Worm (Caenorhabditis elegans) whole organism, mixed stage, embryonic: ENCODE measurements around the gene R13A1.5.

ENCODE experiments used
- M03D4.4 ChIP-seq: sonication (generic microtip); optimal IDR thresholded peaks from 2 replicates; lab custom pipeline; 2017; ENCODE audit warnings: mild to moderate bottlenecking, missing genetic modification characterization, missing compliant biosample characterization
- bed-3 ChIP-seq: fragments of 200-800 bp; sonication (Bioruptor generic); optimal IDR thresholded peaks from 3 replicates; lab custom pipeline; 2018; ENCODE audit warnings: mild to moderate bottlenecking, missing genetic modification characterization, moderate library complexity, missing compliant biosample characterization
- ceh-39 ChIP-seq: fragments of 150-350 bp; optimal IDR thresholded peaks from 2 replicates; lab custom pipeline; 2014; ENCODE audit warnings: missing biosample characterization, missing genetic modification characterization
- ceh-43 ChIP-seq: fragments of 200-800 bp; sonication (Bioruptor generic); optimal IDR thresholded peaks from 2 replicates; lab custom pipeline; 2018; ENCODE audit warnings: mild to moderate bottlenecking, missing genetic modification characterization, moderate library complexity, missing compliant biosample characterization
- ceh-83 ChIP-seq: fragments of 200-800 bp; sonication (Bioruptor generic); optimal IDR thresholded peaks from 2 replicates; lab custom pipeline; 2018; ENCODE audit warnings: mild to moderate bottlenecking, missing genetic modification characterization, missing compliant biosample characterization
- cnd-1 ChIP-seq: fragments of 200-800 bp; sonication (Bioruptor generic); optimal IDR thresholded peaks from 2 replicates; lab custom pipeline; 2018; ENCODE audit warnings: mild to moderate bottlenecking, missing genetic modification characterization, missing compliant biosample characterization
- drap-1 ChIP-seq: fragments of 200-800 bp; sonication (Bioruptor generic); optimal IDR thresholded peaks from 3 replicates; lab custom pipeline; 2018; ENCODE audit warnings: mild to moderate bottlenecking, missing genetic modification characterization, missing compliant biosample characterization
- elt-1 ChIP-seq: sonication (generic microtip); optimal IDR thresholded peaks from 2 replicates; lab custom pipeline; 2017; ENCODE audit warnings: missing genetic modification characterization, mild to moderate bottlenecking, missing compliant biosample characterization, antibody characterized with exemption, moderate library complexity, borderline replicate concordance; ENCODE audit not compliant: insufficient read depth
- elt-3 ChIP-seq: fragments of 150-350 bp; optimal IDR thresholded peaks from 2 replicates; lab custom pipeline; 2014; ENCODE audit warnings: missing biosample characterization, missing genetic modification characterization
- flh-1 ChIP-seq: fragments of 200-800 bp; sonication (Bioruptor generic); optimal IDR thresholded peaks from 2 replicates; lab custom pipeline; 2018; ENCODE audit warnings: mild to moderate bottlenecking, missing genetic modification characterization, moderate library complexity, missing compliant biosample characterization
- ham-2 ChIP-seq: fragments of 200-800 bp; sonication (Bioruptor generic); optimal IDR thresholded peaks from 2 replicates; lab custom pipeline; 2018; ENCODE audit warnings: mild to moderate bottlenecking, missing genetic modification characterization, missing compliant biosample characterization
- lin-13 ChIP-seq: fragments of 150-350 bp; optimal IDR thresholded peaks from 2 replicates; lab custom pipeline; 2014; ENCODE audit warnings: missing biosample characterization, missing genetic modification characterization
- lin-32 ChIP-seq: fragments of 200-800 bp; sonication (Bioruptor generic); optimal IDR thresholded peaks from 2 replicates; lab custom pipeline; 2018; ENCODE audit warnings: mild to moderate bottlenecking, missing genetic modification characterization, missing compliant biosample characterization
- lsy-2 ChIP-seq: fragments of 150-350 bp; optimal IDR thresholded peaks from 2 replicates; lab custom pipeline; 2014; ENCODE audit warnings: missing biosample characterization, missing genetic modification characterization
- mab-5 ChIP-seq: fragments of 150-350 bp; optimal IDR thresholded peaks from 2 replicates; lab custom pipeline; 2014; ENCODE audit warnings: missing biosample characterization, missing genetic modification characterization
- mep-1 ChIP-seq: fragments of 150-350 bp; optimal IDR thresholded peaks from 2 replicates; lab custom pipeline; 2017; ENCODE audit warnings: missing biosample characterization, missing genetic modification reagents, missing genetic modification characterization, inconsistent platforms
- nhr-2 ChIP-seq: fragments of 150-350 bp; optimal IDR thresholded peaks from 2 replicates; lab custom pipeline; 2014; ENCODE audit warnings: missing biosample characterization, missing genetic modification characterization
- nhr-237 ChIP-seq: fragments of 150-350 bp; optimal IDR thresholded peaks from 2 replicates; lab custom pipeline; 2014; ENCODE audit warnings: missing biosample characterization, missing genetic modification characterization
- nhr-28 ChIP-seq: fragments of 150-350 bp; optimal IDR thresholded peaks from 2 replicates; lab custom pipeline; 2014; ENCODE audit warnings: missing biosample characterization, missing genetic modification characterization
- nhr-76 ChIP-seq: sonication (generic microtip); optimal IDR thresholded peaks from 2 replicates; lab custom pipeline; 2017; ENCODE audit warnings: missing biosample characterization, missing genetic modification characterization
- pha-4 ChIP-seq: fragments of 150-350 bp; optimal IDR thresholded peaks from 2 replicates; lab custom pipeline; 2018; ENCODE audit warnings: missing biosample characterization, missing genetic modification reagents, missing genetic modification characterization
- sem-2 ChIP-seq: fragments of 200-800 bp; sonication (Bioruptor generic); optimal IDR thresholded peaks from 2 replicates; lab custom pipeline; 2018; ENCODE audit warnings: mild to moderate bottlenecking, missing genetic modification characterization, missing compliant biosample characterization
- snpc-4 ChIP-seq: fragments of 150-350 bp; optimal IDR thresholded peaks from 2 replicates; lab custom pipeline; 2014; ENCODE audit warnings: missing biosample characterization, missing genetic modification characterization
- sptf-1 ChIP-seq: sonication (generic microtip); optimal IDR thresholded peaks from 2 replicates; lab custom pipeline; 2017; ENCODE audit warnings: mild to moderate bottlenecking, missing genetic modification characterization, moderate library complexity, missing compliant biosample characterization
- tbx-8 ChIP-seq: fragments of 200-800 bp; sonication (Bioruptor generic); optimal IDR thresholded peaks from 2 replicates; lab custom pipeline; 2018; ENCODE audit warnings: mild to moderate bottlenecking, missing genetic modification characterization, moderate library complexity, missing compliant biosample characterization
- unc-120 ChIP-seq: sonication (generic microtip); optimal IDR thresholded peaks from 2 replicates; lab custom pipeline; 2017; ENCODE audit warnings: missing genetic modification characterization, missing compliant biosample characterization; ENCODE audit not compliant: poor library complexity, severe bottlenecking
- unc-39 ChIP-seq: fragments of 150-350 bp; optimal IDR thresholded peaks from 2 replicates; lab custom pipeline; 2014; ENCODE audit warnings: missing biosample characterization, missing genetic modification characterization
- unc-62 ChIP-seq: fragments of 150-350 bp; optimal IDR thresholded peaks from 2 replicates; lab custom pipeline; 2014; ENCODE audit warnings: missing biosample characterization, missing genetic modification reagents, missing genetic modification characterization
- zip-8 ChIP-seq: fragments of 150-350 bp; optimal IDR thresholded peaks from 2 replicates; lab custom pipeline; 2014; ENCODE audit warnings: missing biosample characterization, missing genetic modification characterization
- ztf-11 ChIP-seq: fragments of 150-350 bp; optimal IDR thresholded peaks from 2 replicates; lab custom pipeline; 2014; ENCODE audit warnings: missing biosample characterization, missing genetic modification characterization

The R13A1.5 gene

DNA sequence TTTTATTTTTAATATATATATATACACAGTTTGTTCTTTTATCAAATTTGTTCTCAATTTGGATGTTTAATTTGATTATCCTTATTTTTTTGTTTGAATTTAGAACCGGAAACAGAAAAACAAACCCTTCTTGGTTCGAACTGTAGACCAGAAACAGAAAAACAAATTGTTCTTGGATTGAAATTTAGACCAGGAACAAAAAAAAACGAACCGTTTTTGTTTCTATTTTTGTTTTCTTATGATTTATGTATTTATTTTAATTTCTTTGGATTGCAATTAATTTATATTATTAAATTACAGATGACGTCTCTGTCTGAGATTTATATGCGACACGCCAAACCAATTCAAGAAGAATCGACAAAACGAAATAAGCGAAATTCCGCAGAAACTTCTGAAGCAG lies 16.3 kb downstream of the R13A1.5 start, which contains the start of gene C42D4.19:
TSS of gene C42D4.19 (plus strand) at position 301 of the 400 bp plus-strand sequence.
- TF ChIP-seq unc-62 (no peak), bed-3 (GFP tag; lab: Kevin White, UChicago) (no peak), nhr-28 (tag; lab: Kevin White, UChicago) (no peak)
- TF ChIP-seq, all 35 proteins: peak for 0

DNA sequence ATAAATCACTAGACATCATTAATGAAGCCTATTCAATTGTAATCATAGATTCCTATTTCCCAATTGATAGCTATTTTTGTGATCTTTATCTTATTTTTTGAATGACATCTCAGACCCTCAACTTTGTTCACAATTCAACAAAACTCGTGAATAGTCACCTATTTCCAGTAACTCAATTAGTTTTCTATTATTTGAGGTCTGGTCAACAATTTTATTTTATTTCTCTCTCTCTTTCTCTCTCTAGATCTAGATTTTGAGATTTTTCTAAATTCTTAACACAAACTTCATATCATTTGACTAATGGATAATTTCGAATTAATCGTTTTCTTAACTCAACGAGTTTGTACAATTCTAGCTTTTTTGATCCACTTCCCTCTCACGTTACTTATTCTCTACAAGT lies 18.2 kb downstream of the R13A1.5 start, which contains the start of gene str-1:
TSS of gene str-1 (plus strand) at position 301 of the 400 bp plus-strand sequence.
- no peak for TF ChIP-seq unc-39 (tag; lab: Kevin White, UChicago)
- no peak for TF ChIP-seq ceh-43 (GFP tag; lab: Kevin White, UChicago)
- TF ChIP-seq elt-1 (tag; lab: Kevin White, UChicago): no peak
- no peak for TF ChIP-seq elt-3 (tag; lab: Kevin White, UChicago)
- TF ChIP-seq nhr-2: no peak
- no peak for TF ChIP-seq pha-4
- no peak for TF ChIP-seq drap-1
- no peak for TF ChIP-seq ceh-39 (tag; lab: Kevin White, UChicago)
- TF ChIP-seq snpc-4: no peak
- TF ChIP-seq ztf-11 (tag; lab: Kevin White, UChicago): no peak

DNA sequence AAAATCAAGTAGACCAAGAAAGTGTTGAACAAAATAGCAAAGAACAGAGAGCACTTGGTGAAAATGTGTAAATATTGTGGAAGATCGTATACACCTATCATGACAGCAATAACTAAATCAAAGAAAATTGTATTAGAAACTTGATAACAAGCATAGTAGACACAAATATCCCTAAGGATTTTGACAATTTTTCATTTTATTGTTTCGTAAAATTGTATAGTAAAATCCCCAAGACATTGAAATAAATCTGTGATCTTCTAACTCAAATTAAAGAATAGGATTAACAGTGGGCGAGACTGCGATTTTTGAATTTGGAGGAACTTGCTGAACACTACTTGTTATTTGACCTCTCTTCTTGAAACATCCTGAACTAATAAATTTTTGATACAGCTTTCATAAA lies 20.4 kb downstream of the R13A1.5 start, which contains the start of gene str-220:
TSS of gene str-220 (minus strand) at position 101 of the 400 bp plus-strand sequence.
- no peak for TF ChIP-seq tbx-8
- no peak for TF ChIP-seq sem-2 (GFP tag; lab: Kevin White, UChicago)
- TF ChIP-seq zip-8 (tag; lab: Kevin White, UChicago): no peak
- no peak for TF ChIP-seq mep-1
- TF ChIP-seq ceh-43 (GFP tag; lab: Kevin White, UChicago): no peak
- no peak for TF ChIP-seq lin-13 (tag; lab: Kevin White, UChicago)
- TF ChIP-seq drap-1: no peak
- TF ChIP-seq mab-5: no peak

DNA sequence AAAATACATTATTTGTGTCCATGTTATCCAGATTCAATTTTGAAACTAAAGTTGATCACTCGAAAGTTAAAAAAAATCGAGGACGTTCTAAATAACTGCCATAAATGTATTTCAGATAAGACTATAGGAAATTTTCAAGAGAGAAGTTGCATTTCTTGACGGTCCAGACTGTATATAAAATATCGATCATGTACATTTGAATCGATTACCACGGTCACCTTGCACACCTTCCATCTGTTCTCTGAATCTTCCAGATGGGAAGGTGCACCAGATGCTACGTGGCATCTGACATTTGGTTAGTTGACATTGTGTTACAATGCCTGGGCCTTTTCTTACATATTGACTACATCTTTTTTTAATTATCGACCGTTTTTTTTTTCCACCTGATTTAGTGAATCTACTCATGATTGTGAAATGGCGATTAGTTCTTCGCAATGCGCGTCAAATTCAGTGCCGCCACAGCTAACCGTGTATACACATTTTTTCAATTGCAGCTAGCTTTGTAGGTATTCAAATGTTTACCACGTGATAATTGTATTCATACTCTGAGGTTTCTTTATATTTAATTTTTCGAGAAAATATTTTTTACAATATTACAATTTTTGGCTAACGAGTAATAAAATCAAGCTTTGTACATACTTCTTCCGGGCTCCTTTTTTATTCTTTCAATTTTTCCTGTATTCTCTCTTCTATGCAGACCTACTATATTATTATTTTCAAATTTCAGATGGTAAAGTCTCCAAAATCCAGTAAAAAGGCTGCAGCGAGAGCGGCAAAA lies 23.5 kb downstream of the R13A1.5 start, which contains the start of gene skr-16:
TSS of gene skr-16 (plus strand) at position 728 of the 778 bp plus-strand sequence.
- no peak for TF ChIP-seq zip-8 (tag; lab: Kevin White, UChicago)
- no peak for TF ChIP-seq unc-120 (tag; lab: Kevin White, UChicago)
- peak; percentile 56 for TF ChIP-seq ceh-39 (tag; lab: Kevin White, UChicago)
- no peak for TF ChIP-seq flh-1
- TF ChIP-seq lsy-2: peak; percentile 29
- no peak for TF ChIP-seq nhr-2
- TF ChIP-seq lin-13 (tag; lab: Kevin White, UChicago): peak; percentile 4
- TF ChIP-seq cnd-1 (tag; lab: Kevin White, UChicago): peak; percentile 55

DNA sequence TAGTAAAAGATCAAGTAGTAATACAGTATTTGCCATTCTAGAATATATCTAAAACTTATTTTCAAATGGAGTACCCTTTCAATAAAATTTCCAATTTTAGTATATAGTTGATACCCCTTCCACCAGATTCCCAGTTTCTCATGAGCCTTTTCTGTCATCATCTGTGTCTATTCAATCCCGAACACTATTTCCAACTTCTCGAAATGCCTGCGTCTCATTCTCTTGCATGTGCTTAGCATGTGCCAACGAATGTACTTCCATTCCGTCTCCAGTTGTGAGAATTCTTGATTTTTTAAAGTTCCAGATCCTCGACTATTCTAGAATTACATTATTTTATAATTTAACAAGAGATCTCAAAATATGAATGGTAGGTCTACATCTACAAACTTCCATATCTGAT lies 25.1 kb downstream of the R13A1.5 start, which contains the start of gene C42D4.18:
TSS of gene C42D4.18 (plus strand) at position 231 of the 400 bp plus-strand sequence.
- TF ChIP-seq ham-2 (GFP tag; lab: Kevin White, UChicago) (no peak), mep-1 (no peak), ceh-43 (GFP tag; lab: Kevin White, UChicago) (no peak), elt-1 (tag; lab: Kevin White, UChicago) (no peak), cnd-1 (tag; lab: Kevin White, UChicago) (no peak), mab-5 (no peak), zip-8 (tag; lab: Kevin White, UChicago) (no peak), lin-13 (tag; lab: Kevin White, UChicago) (no peak), lsy-2 (no peak), nhr-76 (no peak), ceh-83 (no peak), nhr-2 (no peak), M03D4.4 (tag; lab: Kevin White, UChicago) (no peak), snpc-4 (no peak), nhr-237 (tag; lab: Kevin White, UChicago) (no peak), lin-32 (GFP tag; lab: Kevin White, UChicago) (no peak), elt-3 (tag; lab: Kevin White, UChicago) (no peak), bed-3 (GFP tag; lab: Kevin White, UChicago) (no peak), sptf-1 (tag; lab: Kevin White, UChicago) (no peak)
